Worm (Caenorhabditis elegans) whole organism, young adult: Measurements from ENCODE around the gene ugt-9.
A peak's percentile ranks its signal among the peaks of the same experiment; 100 is the strongest.

ENCODE experiments used
- B0019.2 ChIP-seq: fragments of 200-800 bp; sonication (Bioruptor generic); conservative IDR thresholded peaks from 2 replicates; pipeline ENCODE4 v1.3.6; 2022; ENCODE audit warnings: missing genetic modification reagents, missing genetic modification characterization, missing compliant biosample characterization
- B0035.1 ChIP-seq: sonication (generic microtip); optimal IDR thresholded peaks from 2 replicates; lab custom pipeline; 2016; ENCODE audit warnings: missing genetic modification characterization, mild to moderate bottlenecking, missing compliant biosample characterization, missing genotype, missing genetic modification reagents
- B0336.3 ChIP-seq: fragments of 200-800 bp; sonication (Bioruptor generic); IDR thresholded peaks from 2 replicates; pipeline ENCODE4 v1.3.6; 2022; ENCODE audit warnings: missing genetic modification characterization, missing compliant biosample characterization
- C17E4.6 ChIP-seq: fragments of 200-800 bp; sonication (Bioruptor generic); IDR thresholded peaks from 2 replicates; pipeline ENCODE4 v1.3.6; 2022; ENCODE audit warnings: missing genetic modification reagents, missing genetic modification characterization, missing compliant biosample characterization
- F57C9.4 ChIP-seq: sonication (generic microtip); optimal IDR thresholded peaks from 2 replicates; lab custom pipeline; 2017; ENCODE audit warnings: mild to moderate bottlenecking, missing genetic modification characterization, missing compliant biosample characterization
- K12H6.12 ChIP-seq: fragments of 200-800 bp; sonication (Bioruptor generic); optimal IDR thresholded peaks from 2 replicates; lab custom pipeline; 2018; ENCODE audit warnings: mild to moderate bottlenecking, missing genetic modification characterization, missing compliant biosample characterization
- T26A5.8 ChIP-seq: sonication (generic microtip); optimal IDR thresholded peaks from 2 replicates; lab custom pipeline; 2016; ENCODE audit warnings: missing genetic modification characterization, missing compliant biosample characterization
- akir-1 ChIP-seq: fragments of 200-800 bp; sonication (Bioruptor generic); optimal IDR thresholded peaks from 2 replicates; lab custom pipeline; 2018; ENCODE audit warnings: mild to moderate bottlenecking, missing genetic modification characterization, moderate library complexity, missing compliant biosample characterization
- atf-7 ChIP-seq: sonication (generic microtip); optimal IDR thresholded peaks from 2 replicates; lab custom pipeline; 2017; ENCODE audit warnings: mild to moderate bottlenecking, missing genetic modification characterization, missing compliant biosample characterization
- attf-3 ChIP-seq: fragments of 200-800 bp; sonication (Bioruptor generic); conservative IDR thresholded peaks from 2 replicates; pipeline ENCODE4 v1.3.6; 2022; ENCODE audit warnings: missing genetic modification reagents, missing genetic modification characterization, missing compliant biosample characterization
- ccch-3 ChIP-seq: fragments of 200-800 bp; sonication (Bioruptor generic); optimal IDR thresholded peaks from 2 replicates; lab custom pipeline; 2018; ENCODE audit warnings: mild to moderate bottlenecking, missing genetic modification characterization, missing compliant biosample characterization
- cebp-1 ChIP-seq, 2 experiments: fragments of 200-800 bp in 1 of 2; sonication (Bioruptor generic) in 1 of 2; sonication (generic microtip) in 1 of 2; IDR thresholded peaks in 1 of 2; optimal IDR thresholded peaks in 1 of 2; 2 replicates each; pipeline versions ENCODE4 v1.3.6 to Lab custom; 2017 to 2022; ENCODE audit warnings: missing compliant biosample characterization in 2 of 2, missing genetic modification characterization in 2 of 2, mild to moderate bottlenecking in 1 of 2, missing genetic modification reagents in 1 of 2, moderate library complexity in 1 of 2
- ceh-40 ChIP-seq: fragments of 200-800 bp; sonication (Bioruptor generic); IDR thresholded peaks from 2 replicates; pipeline ENCODE4 v1.3.6; 2022; ENCODE audit warnings: missing genetic modification characterization, missing compliant biosample characterization
- ceh-79 ChIP-seq: sonication (generic microtip); optimal IDR thresholded peaks from 2 replicates; lab custom pipeline; 2017; ENCODE audit warnings: mild to moderate bottlenecking, missing genetic modification characterization, missing compliant biosample characterization
- ceh-91 ChIP-seq: fragments of 200-800 bp; sonication (Bioruptor generic); IDR thresholded peaks from 2 replicates; pipeline ENCODE4 v1.3.6; 2022; ENCODE audit warnings: missing genetic modification reagents, missing genetic modification characterization, missing compliant biosample characterization
- chd-7 ChIP-seq: sonication (generic microtip); optimal IDR thresholded peaks from 2 replicates; lab custom pipeline; 2016; ENCODE audit warnings: mild to moderate bottlenecking, missing genetic modification characterization, moderate library complexity, missing compliant biosample characterization
- dpff-1 ChIP-seq: sonication (generic microtip); optimal IDR thresholded peaks from 2 replicates; lab custom pipeline; 2017; ENCODE audit warnings: mild to moderate bottlenecking, missing genetic modification characterization, missing compliant biosample characterization
- egl-18 ChIP-seq: fragments of 200-800 bp; sonication (Bioruptor generic); IDR thresholded peaks from 2 replicates; pipeline ENCODE4 v1.3.6; 2022; ENCODE audit warnings: missing genetic modification reagents, missing genetic modification characterization, missing compliant biosample characterization
- egrh-3 ChIP-seq: fragments of 200-800 bp; sonication (Bioruptor generic); IDR thresholded peaks from 2 replicates; pipeline ENCODE4 v1.3.6; 2022; ENCODE audit warnings: missing genetic modification reagents, missing genetic modification characterization, missing compliant biosample characterization
- hrde-1 ChIP-seq: sonication (generic microtip); optimal IDR thresholded peaks from 2 replicates; lab custom pipeline; 2016; ENCODE audit warnings: missing genetic modification characterization, mild to moderate bottlenecking, missing compliant biosample characterization, moderate library complexity, missing genotype, missing genetic modification reagents, borderline replicate concordance
- let-526 ChIP-seq: fragments of 200-800 bp; sonication (Bioruptor generic); IDR thresholded peaks from 2 replicates; pipeline ENCODE4 v1.3.6; 2022; ENCODE audit warnings: missing genetic modification reagents, missing genetic modification characterization, missing compliant biosample characterization
- let-607 ChIP-seq, 2 experiments: fragments of 200-800 bp in 1 of 2; sonication (Bioruptor generic) in 1 of 2; sonication (generic microtip) in 1 of 2; optimal IDR thresholded peaks; 2 replicates each; lab custom pipeline; 2016 to 2018; ENCODE audit warnings: mild to moderate bottlenecking in 2 of 2, missing compliant biosample characterization in 2 of 2, missing genetic modification characterization in 2 of 2, moderate library complexity in 2 of 2, missing genotype in 1 of 2
- lir-1 ChIP-seq: fragments of 200-800 bp; sonication (Bioruptor generic); conservative IDR thresholded peaks from 2 replicates; pipeline ENCODE4 v1.3.6; 2022; ENCODE audit warnings: missing genetic modification reagents, missing genetic modification characterization, missing compliant biosample characterization
- mel-28 ChIP-seq: sonication (generic microtip); optimal IDR thresholded peaks from 2 replicates; lab custom pipeline; 2016; ENCODE audit warnings: borderline replicate concordance, mild to moderate bottlenecking, missing genetic modification characterization, missing compliant biosample characterization
- nfya-1 ChIP-seq: sonication (generic microtip); optimal IDR thresholded peaks from 2 replicates; lab custom pipeline; 2017; ENCODE audit warnings: antibody characterized with exemption, missing compliant biosample characterization, missing genetic modification characterization, borderline replicate concordance; ENCODE audit not compliant: insufficient read depth
- nhr-80 ChIP-seq: sonication (generic microtip); optimal IDR thresholded peaks from 2 replicates; lab custom pipeline; 2016; ENCODE audit warnings: missing genetic modification characterization, missing compliant biosample characterization
- unc-62 ChIP-seq: fragments of 150-350 bp; optimal IDR thresholded peaks from 2 replicates; lab custom pipeline; 2014; ENCODE audit warnings: missing biosample characterization, missing genetic modification reagents, missing genetic modification characterization
- zfh-2 ChIP-seq: fragments of 200-800 bp; sonication (Bioruptor generic); conservative IDR thresholded peaks from 2 replicates; pipeline ENCODE4 v1.3.6; 2022; ENCODE audit warnings: missing genetic modification reagents, missing genetic modification characterization, missing compliant biosample characterization
- ztf-18 ChIP-seq: sonication (generic microtip); optimal IDR thresholded peaks from 2 replicates; lab custom pipeline; 2016; ENCODE audit warnings: missing genotype, mild to moderate bottlenecking, missing genetic modification characterization, missing compliant biosample characterization
- ztf-22 ChIP-seq: fragments of 200-800 bp; sonication (Bioruptor generic); optimal IDR thresholded peaks from 2 replicates; lab custom pipeline; 2018; ENCODE audit warnings: mild to moderate bottlenecking, missing genetic modification characterization, moderate library complexity, missing compliant biosample characterization
- ztf-26 ChIP-seq: sonication (generic microtip); optimal IDR thresholded peaks from 2 replicates; lab custom pipeline; 2017; ENCODE audit warnings: missing genetic modification characterization, missing compliant biosample characterization
- ztf-3 ChIP-seq: fragments of 200-800 bp; sonication (Bioruptor generic); optimal IDR thresholded peaks from 2 replicates; lab custom pipeline; 2018; ENCODE audit warnings: mild to moderate bottlenecking, missing genetic modification characterization, missing compliant biosample characterization

ugt-9 gene

DNA sequence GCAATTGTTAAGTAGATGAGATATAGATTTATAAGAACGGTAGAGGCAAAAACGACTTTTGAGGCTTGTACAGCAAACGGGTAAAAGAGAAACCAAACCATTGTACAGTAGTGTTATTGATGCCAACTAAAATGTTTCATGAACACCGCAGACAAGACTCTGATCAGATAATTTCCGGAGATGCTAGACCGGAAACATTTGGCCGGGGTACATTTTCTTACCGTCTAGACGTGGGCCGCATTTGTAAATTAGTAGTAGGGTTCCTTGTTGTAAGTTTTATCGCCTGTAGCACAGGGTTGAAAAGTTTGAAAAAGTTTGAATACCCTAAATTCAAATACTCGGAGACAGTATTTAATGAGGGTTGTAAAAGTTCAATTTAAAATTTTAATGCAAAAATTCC, 14.5 kb upstream of the ugt-9 start, which contains the start of gene str-32:
Gene str-32, minus strand, starts transcription at position 101 of the 400 bp plus-strand sequence.
- TF ChIP-seq let-526 (GFP tag; lab: Robert Waterston, UW) (no peak), ztf-18 (tag; lab: Kevin White, UChicago) (no peak), attf-3 (GFP tag; lab: Robert Waterston, UW) (no peak), ceh-91 (no peak), unc-62 (GFP tag; lab: Kevin White, UChicago) (no peak), ceh-79 (tag; lab: Kevin White, UChicago) (no peak), hrde-1 (tag; lab: Kevin White, UChicago) (no peak)

ce11 chrV:4884490-4884889, 11.4 kb upstream of the ugt-9 start, which contains the start of gene T19H12.12:
Gene T19H12.12, plus strand, starts transcription at chrV:4884790.
- TF ChIP-seq K12H6.12 (tag; lab: Kevin White, UChicago): no peak
- TF ChIP-seq ccch-3: no peak
- no peak for TF ChIP-seq B0035.1 (tag; lab: Kevin White, UChicago)
- TF ChIP-seq ztf-26: no peak
- no peak for TF ChIP-seq atf-7 (tag; lab: Kevin White, UChicago)
- no peak for TF ChIP-seq T26A5.8 (tag; lab: Kevin White, UChicago)
- no peak for TF ChIP-seq egl-18
- no peak for TF ChIP-seq lir-1
- no peak for TF ChIP-seq ceh-40 (GFP tag; lab: Robert Waterston, UW)
- no peak for TF ChIP-seq B0336.3
- no peak for TF ChIP-seq zfh-2 (GFP tag; lab: Robert Waterston, UW)
- no peak for TF ChIP-seq chd-7
- no peak for TF ChIP-seq nfya-1
- no peak for TF ChIP-seq F57C9.4 (tag; lab: Kevin White, UChicago)
- TF ChIP-seq B0019.2 (GFP tag; lab: Robert Waterston, UW): no peak

DNA sequence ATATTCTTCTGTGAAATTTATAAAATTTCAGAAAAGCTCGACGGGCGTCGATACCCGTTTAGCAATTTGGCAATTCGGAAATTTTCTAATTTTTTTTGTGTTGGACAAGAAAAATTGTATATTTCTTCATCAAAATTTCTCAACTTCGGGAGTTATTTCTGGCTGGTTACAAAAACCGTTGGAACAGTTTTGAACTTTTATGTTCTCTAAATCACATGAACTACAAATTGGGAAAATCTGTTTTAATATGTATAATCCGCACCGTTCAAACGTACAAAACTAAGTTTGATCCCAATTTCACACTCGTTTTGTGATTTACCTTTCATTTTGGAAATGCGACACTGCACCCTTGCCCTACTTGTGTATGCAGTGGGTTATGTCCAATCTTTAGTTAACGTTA, 10.5 kb upstream of the ugt-9 start, which contains the start of gene T19H12.3:
Gene T19H12.3, plus strand, starts transcription at position 301 of the 400 bp plus-strand sequence.
- TF ChIP-seq mel-28 (tag; lab: Kevin White, UChicago) (no peak), egrh-3 (GFP tag; lab: Robert Waterston, UW) (no peak), akir-1 (GFP tag; lab: Kevin White, UChicago) (no peak)

DNA sequence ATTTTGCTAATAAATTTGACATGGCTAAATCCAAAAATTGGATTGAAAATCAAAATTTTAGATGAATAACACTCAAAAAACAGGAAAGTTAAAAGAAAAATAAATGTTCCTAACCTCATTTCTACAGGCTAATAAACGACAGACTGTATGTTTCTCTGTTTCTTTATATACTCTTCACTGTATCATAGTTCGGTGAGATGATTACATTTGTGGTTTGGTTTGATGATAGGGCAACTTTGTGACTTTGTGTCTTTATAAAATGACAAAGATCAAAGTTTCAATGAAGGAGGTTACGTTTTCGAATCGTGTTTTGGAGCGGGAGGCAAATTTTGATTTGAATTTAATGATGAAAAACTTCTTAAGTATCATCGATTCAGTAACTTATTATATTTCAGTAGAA, 6.4 kb upstream of the ugt-9 start, which contains the start of gene ugt-12:
Gene ugt-12, minus strand, starts transcription at position 153 of the 400 bp plus-strand sequence.
- no peak for TF ChIP-seq let-607 (tag; optimal IDR thresholded peaks at IDR 0.05; lab: Kevin White, UChicago)
- TF ChIP-seq ztf-3 (GFP tag; lab: Kevin White, UChicago): no peak
- TF ChIP-seq ztf-22 (GFP tag; lab: Kevin White, UChicago): no peak
- TF ChIP-seq C17E4.6: no peak
- no peak for TF ChIP-seq hrde-1 (tag; lab: Kevin White, UChicago)
- TF ChIP-seq nhr-80 (tag; lab: Kevin White, UChicago): peak; percentile 71
- TF ChIP-seq cebp-1 (GFP tag; IDR thresholded peaks at IDR 0.05; lab: Robert Waterston, UW): no peak
- no peak for TF ChIP-seq cebp-1 (tag; optimal IDR thresholded peaks at IDR 0.05; lab: Kevin White, UChicago)
- no peak for TF ChIP-seq egl-18
- TF ChIP-seq dpff-1 (tag; lab: Kevin White, UChicago): no peak
